Worm (Caenorhabditis elegans) whole organism, young adult: ENCODE data around the gene fask-1.

Experiments used
- F49E8.2 ChIP-seq: sonication (generic microtip); optimal IDR thresholded peaks from 3 replicates; lab custom pipeline; 2017; ENCODE audit warnings: missing genetic modification characterization, mild to moderate bottlenecking, missing compliant biosample characterization, antibody characterized with exemption, moderate library complexity; ENCODE audit not compliant: insufficient read depth
- F57A8.1 ChIP-seq: fragments of 200-800 bp; sonication (Bioruptor generic); optimal IDR thresholded peaks from 2 replicates; lab custom pipeline; 2018; ENCODE audit warnings: mild to moderate bottlenecking, missing genetic modification characterization, moderate library complexity, missing compliant biosample characterization
- ccch-3 ChIP-seq: fragments of 200-800 bp; sonication (Bioruptor generic); optimal IDR thresholded peaks from 2 replicates; lab custom pipeline; 2018; ENCODE audit warnings: mild to moderate bottlenecking, missing genetic modification characterization, missing compliant biosample characterization
- ceh-79 ChIP-seq: sonication (generic microtip); optimal IDR thresholded peaks from 2 replicates; lab custom pipeline; 2017; ENCODE audit warnings: mild to moderate bottlenecking, missing genetic modification characterization, missing compliant biosample characterization
- dpl-1 ChIP-seq: fragments of 150-350 bp; optimal IDR thresholded peaks from 2 replicates; lab custom pipeline; 2014; ENCODE audit warnings: missing biosample characterization, missing genetic modification reagents, missing genetic modification characterization
- him-1 ChIP-seq: sonication (generic microtip); optimal IDR thresholded peaks from 2 replicates; lab custom pipeline; 2016; ENCODE audit warnings: missing genotype, missing genetic modification reagents, missing genetic modification characterization, missing compliant biosample characterization
- rpc-1 ChIP-seq, 2 experiments: fragments of 150-350 bp in 1 of 2; sonication (generic microtip) in 1 of 2; optimal IDR thresholded peaks; 2 replicates each; lab custom pipeline; 2014 to 2018; ENCODE audit warnings: missing biosample characterization in 1 of 2, missing genetic modification characterization in 1 of 2, missing genetic modification reagents in 1 of 2, missing genotype in 1 of 2
- snpc-3.4 ChIP-seq: sonication (generic microtip); optimal IDR thresholded peaks from 2 replicates; lab custom pipeline; 2017; ENCODE audit warnings: missing genetic modification characterization, mild to moderate bottlenecking, missing compliant biosample characterization, antibody characterized with exemption, moderate library complexity, missing genotype, missing genetic modification reagents
- snpc-4 ChIP-seq, 5 experiments: fragments of 150-350 bp in 1 of 5; sonication (generic microtip) in 4 of 5; optimal IDR thresholded peaks; 2 replicates each; lab custom pipeline; 2014 to 2018; ENCODE audit warnings: missing genetic modification characterization in 5 of 5, missing biosample characterization in 3 of 5, antibody characterized with exemption in 2 of 5, mild to moderate bottlenecking in 2 of 5, missing compliant biosample characterization in 2 of 5, missing genotype in 2 of 5, moderate library complexity in 2 of 5, missing genetic modification reagents in 1 of 5

ce11 chrIV:13095462-13095861 lies 5.1 kb upstream of the fask-1 start, which contains the start of gene rfc-3:
- TF ChIP-seq dpl-1 (GFP tag; lab: Kevin White, UChicago), result no peak
- TF ChIP-seq snpc-4 (GFP tag; optimal IDR thresholded peaks at IDR 0.05; lab: Kevin White, UChicago), result no peak
- no peak for TF ChIP-seq snpc-4 (tag; optimal IDR thresholded peaks at IDR 0.05; lab: Kevin White, UChicago)
- TF ChIP-seq ceh-79, result no peak
- no peak for TF ChIP-seq F49E8.2
- no peak for TF ChIP-seq him-1 (tag; lab: Kevin White, UChicago)
- no peak for TF ChIP-seq F57A8.1 (GFP tag; lab: Kevin White, UChicago)
- TF ChIP-seq snpc-3.4 (tag; lab: Kevin White, UChicago), result no peak
- no peak for TF ChIP-seq rpc-1 (optimal IDR thresholded peaks at IDR 0.05; lab: Kevin White, UChicago)
- no peak for TF ChIP-seq rpc-1 (tag; optimal IDR thresholded peaks at IDR 0.05; lab: Kevin White, UChicago)
- TF ChIP-seq ccch-3 (GFP tag; lab: Kevin White, UChicago), result no peak
